Worm (Caenorhabditis elegans): Measurements from ENCODE around the gene F13H8.11.
A peak's percentile ranks its signal among the peaks of the same experiment; 100 is the strongest.

The F13H8.11 gene

ce11 chrII:6259867-6260266, at the start of gene F13H8.11:
TSS of gene F13H8.11 (minus strand) at chrII:6260021.
- TF ChIP-seq lsy-12 (tag; optimal IDR thresholded peaks at IDR 0.05) (no peak), pha-4 (tag; optimal IDR thresholded peaks at IDR 0.05) (peak; percentile 28), unc-62 (GFP tag; optimal IDR thresholded peaks at IDR 0.05) (no peak), ceh-9 (tag; optimal IDR thresholded peaks at IDR 0.05) (no peak), fkh-2 (tag; optimal IDR thresholded peaks at IDR 0.05) (no peak), nhr-237 (tag; optimal IDR thresholded peaks at IDR 0.05) (no peak), pqm-1 (tag; optimal IDR thresholded peaks at IDR 0.05) (peak; percentile 36), elt-2 (tag; optimal IDR thresholded peaks at IDR 0.05) (peak; percentile 57), ceh-16 (tag; optimal IDR thresholded peaks at IDR 0.05) (no peak)

- no peak for TF ChIP-seq ama-1 (optimal IDR thresholded peaks at IDR 0.05)
- TF ChIP-seq aly-2 (tag; optimal IDR thresholded peaks at IDR 0.05), result no peak
- TF ChIP-seq R02D3.7 (tag; optimal IDR thresholded peaks at IDR 0.05), result no peak
- no peak for TF ChIP-seq nhr-11 (tag; optimal IDR thresholded peaks at IDR 0.05)
- TF ChIP-seq tbx-2 (tag; optimal IDR thresholded peaks at IDR 0.05), result no peak
- TF ChIP-seq nfya-1 (tag; optimal IDR thresholded peaks at IDR 0.05; ENCODE audit: insufficient read depth), result no peak
- TF ChIP-seq mdl-1 (tag; optimal IDR thresholded peaks at IDR 0.05), result no peak
- TF ChIP-seq ztf-4 (tag; optimal IDR thresholded peaks at IDR 0.05), result no peak
- TF ChIP-seq lin-15B (tag; optimal IDR thresholded peaks at IDR 0.05), result no peak
- no peak for TF ChIP-seq fos-1 (tag; optimal IDR thresholded peaks at IDR 0.05)
- no peak for TF ChIP-seq jun-1 (tag; optimal IDR thresholded peaks at IDR 0.05)
- no peak for TF ChIP-seq ceh-28 (tag; optimal IDR thresholded peaks at IDR 0.05)
- TF ChIP-seq zag-1 (tag; optimal IDR thresholded peaks at IDR 0.05), result no peak
- TF ChIP-seq fkh-2 (tag; optimal IDR thresholded peaks at IDR 0.05), result no peak
- no peak for TF ChIP-seq fkh-10 (GFP tag; optimal IDR thresholded peaks at IDR 0.05)
- no peak for TF ChIP-seq elt-1 (tag; optimal IDR thresholded peaks at IDR 0.05)
- TF ChIP-seq pqm-1 (tag; optimal IDR thresholded peaks at IDR 0.05), result no peak
Observed at ce11 chrII:6309198-6309597, 49.4 kb upstream of the F13H8.11 start, which contains the start of gene glb-10. TSS of gene glb-10 (minus strand) at chrII:6309298.

ce11 chrII:6306125-6306524, 46.3 kb upstream of the F13H8.11 start, which contains the start of gene C29F5.8:
TSS of gene C29F5.8 (plus strand) at chrII:6306425.
- no peak for TF ChIP-seq unc-39 (tag; optimal IDR thresholded peaks at IDR 0.05)
- no peak for TF ChIP-seq egl-27 (tag; optimal IDR thresholded peaks at IDR 0.05)
- TF ChIP-seq ceh-28 (tag; optimal IDR thresholded peaks at IDR 0.05), result no peak
- no peak for TF ChIP-seq nhr-12 (tag; optimal IDR thresholded peaks at IDR 0.05)
- no peak for TF ChIP-seq fkh-2 (tag; optimal IDR thresholded peaks at IDR 0.05)
- no peak for TF ChIP-seq tbx-2 (tag; optimal IDR thresholded peaks at IDR 0.05)
- no peak for TF ChIP-seq ama-1 (optimal IDR thresholded peaks at IDR 0.05)
- no peak for TF ChIP-seq skn-1 (tag; optimal IDR thresholded peaks at IDR 0.05)
- no peak for TF ChIP-seq nhr-25 (tag; optimal IDR thresholded peaks at IDR 0.05)
- TF ChIP-seq ztf-11 (tag; optimal IDR thresholded peaks at IDR 0.05), result no peak
- no peak for TF ChIP-seq nhr-237 (tag; optimal IDR thresholded peaks at IDR 0.05)
- TF ChIP-seq ZK546.5 (tag; optimal IDR thresholded peaks at IDR 0.05), result no peak

ce11 chrII:6303209-6303740, 43.5 kb upstream of the F13H8.11 start, which contains the start of gene C29F5.1:
TSS of gene C29F5.1 (plus strand) at chrII:6303525.
- TF ChIP-seq nhr-28 (tag; optimal IDR thresholded peaks at IDR 0.05) (no peak), ceh-28 (tag; optimal IDR thresholded peaks at IDR 0.05) (no peak), ceh-9 (tag; optimal IDR thresholded peaks at IDR 0.05) (no peak), nhr-67 (tag; optimal IDR thresholded peaks at IDR 0.05) (no peak), nfya-1 (tag; optimal IDR thresholded peaks at IDR 0.05; ENCODE audit: insufficient read depth) (peak; percentile 1), egl-5 (tag; optimal IDR thresholded peaks at IDR 0.05) (peak; percentile 40), lin-15B (tag; optimal IDR thresholded peaks at IDR 0.05) (no peak), tbx-2 (tag; optimal IDR thresholded peaks at IDR 0.05) (no peak), elt-3 (tag; optimal IDR thresholded peaks at IDR 0.05) (no peak), fkh-10 (GFP tag; optimal IDR thresholded peaks at IDR 0.05) (no peak), nhr-76 (tag; optimal IDR thresholded peaks at IDR 0.05) (no peak)

- no peak for TF ChIP-seq zag-1 (tag; optimal IDR thresholded peaks at IDR 0.05)
- TF ChIP-seq ama-1 (optimal IDR thresholded peaks at IDR 0.05), result no peak
- TF ChIP-seq nhr-12 (tag; optimal IDR thresholded peaks at IDR 0.05), result no peak
- TF ChIP-seq nhr-23 (tag; optimal IDR thresholded peaks at IDR 0.05), result no peak
- TF ChIP-seq egl-27 (tag; optimal IDR thresholded peaks at IDR 0.05), result no peak
- no peak for TF ChIP-seq snpc-4 (tag; optimal IDR thresholded peaks at IDR 0.05)
- TF ChIP-seq elt-1 (tag; optimal IDR thresholded peaks at IDR 0.05), result no peak
- no peak for TF ChIP-seq daf-12 (tag; optimal IDR thresholded peaks at IDR 0.05)
- TF ChIP-seq fkh-2 (tag; optimal IDR thresholded peaks at IDR 0.05), result no peak
- TF ChIP-seq skn-1 (tag; optimal IDR thresholded peaks at IDR 0.05), result no peak
- no peak for TF ChIP-seq ZK546.5 (tag; optimal IDR thresholded peaks at IDR 0.05)
- no peak for TF ChIP-seq nhr-28 (tag; optimal IDR thresholded peaks at IDR 0.05)
- no peak for TF ChIP-seq tbx-2 (tag; optimal IDR thresholded peaks at IDR 0.05)
- no peak for TF ChIP-seq elt-2 (tag; optimal IDR thresholded peaks at IDR 0.05)
- no peak for TF ChIP-seq hmg-11 (tag; optimal IDR thresholded peaks at IDR 0.05)
Observed at ce11 chrII:6294261-6294660, 34.4 kb upstream of the F13H8.11 start, which contains the start of gene mps-1. TSS of gene mps-1 (minus strand) at chrII:6294361.

All from whole organism, L3 larva.